Fruit fly (Drosophila melanogaster) whole organism, embryonic: ENCODE results near the gene Ts.

Source experiments
- Adf1 ChIP-seq: fragments of 200-800 bp; sonication (Bioruptor generic); IDR thresholded peaks from 2 replicates; pipeline ENCODE4 v1.3.6; 2022; ENCODE audit warnings: missing biosample characterization, missing genetic modification characterization
- Bdp1 ChIP-seq: fragments of 200-800 bp; sonication (Bioruptor generic); optimal IDR thresholded peaks from 3 replicates; lab custom pipeline; 2016; ENCODE audit warnings: missing biosample characterization, missing genetic modification characterization
- Blimp-1 ChIP-seq: fragments of 200-800 bp; sonication (Bioruptor generic); optimal IDR thresholded peaks from 3 replicates; lab custom pipeline; 2018; ENCODE audit warnings: missing biosample characterization, missing genetic modification characterization, mild to moderate bottlenecking, moderate library complexity, missing genetic modification reagents
- Bteb2 ChIP-seq: fragments of 200-800 bp; sonication (Bioruptor generic); optimal IDR thresholded peaks from 2 replicates; lab custom pipeline; 2016; ENCODE audit warnings: missing biosample characterization, missing genetic modification characterization
- C15 ChIP-seq: fragments of 200-800 bp; sonication (Bioruptor generic); IDR thresholded peaks from 3 replicates; pipeline ENCODE4 v1.3.6; 2022; ENCODE audit warnings: missing biosample characterization, missing genetic modification characterization
- CG10543 ChIP-seq: fragments of 200-800 bp; sonication (Bioruptor generic); optimal IDR thresholded peaks from 3 replicates; lab custom pipeline; 2017; ENCODE audit warnings: missing biosample characterization, mild to moderate bottlenecking, missing genetic modification characterization, moderate library complexity
- CG12219 ChIP-seq: fragments of 200-800 bp; sonication (Bioruptor generic); optimal IDR thresholded peaks from 3 replicates; lab custom pipeline; 2018; ENCODE audit warnings: missing biosample characterization, mild to moderate bottlenecking, missing genetic modification characterization
- CG17829 ChIP-seq: fragments of 200-800 bp; optimal IDR thresholded peaks from 2 replicates; lab custom pipeline; 2019; ENCODE audit warnings: missing biosample characterization, mild to moderate bottlenecking, missing genetic modification characterization, moderate library complexity
- CG18599 ChIP-seq: fragments of 200-800 bp; sonication (Bioruptor generic); optimal IDR thresholded peaks from 3 replicates; lab custom pipeline; 2017; ENCODE audit warnings: missing biosample characterization, missing genetic modification characterization, mild to moderate bottlenecking, moderate library complexity, missing genetic modification reagents
- CG31441 ChIP-seq: fragments of 200-800 bp; sonication (Bioruptor generic); IDR thresholded peaks from 2 replicates; pipeline ENCODE4 v1.3.6; 2022; ENCODE audit warnings: missing biosample characterization, missing genetic modification characterization
- CG3726 ChIP-seq: fragments of 200-800 bp; sonication (Bioruptor generic); IDR thresholded peaks from 3 replicates; pipeline ENCODE4, ENCODE4 v1.3.6; 2022; ENCODE audit warnings: missing biosample characterization, missing genetic modification characterization
- CG4707 ChIP-seq: fragments of 200-800 bp; sonication (Bioruptor generic); optimal IDR thresholded peaks from 2 replicates; lab custom pipeline; 2018; ENCODE audit warnings: missing biosample characterization, mild to moderate bottlenecking, missing genetic modification characterization, moderate library complexity
- CG4730 ChIP-seq: fragments of 200-800 bp; sonication (Bioruptor generic); IDR thresholded peaks from 2 replicates; pipeline ENCODE4 v1.3.6; 2022; ENCODE audit warnings: missing biosample characterization, missing genetic modification characterization
- CG5180 ChIP-seq: fragments of 200-800 bp; sonication (Bioruptor generic); optimal IDR thresholded peaks from 3 replicates; lab custom pipeline; 2017; ENCODE audit warnings: missing biosample characterization, missing genetic modification characterization, mild to moderate bottlenecking, moderate library complexity, missing genetic modification reagents
- CG6254 ChIP-seq: fragments of 200-800 bp; sonication (Bioruptor generic); optimal IDR thresholded peaks from 3 replicates; lab custom pipeline; 2017; ENCODE audit warnings: mild to moderate bottlenecking, missing biosample characterization, missing genetic modification reagents, missing genetic modification characterization
- CTCF ChIP-seq: fragments of 200-800 bp; sonication (Bioruptor generic); optimal IDR thresholded peaks from 2 replicates; lab custom pipeline; 2017; ENCODE audit warnings: missing biosample characterization, mild to moderate bottlenecking, missing genetic modification characterization, moderate library complexity
- Doc2 ChIP-seq: fragments of 200-800 bp; sonication (Bioruptor generic); IDR thresholded peaks from 2 replicates; pipeline ENCODE4 v1.3.6; 2022; ENCODE audit warnings: missing biosample characterization, missing genetic modification characterization
- Ets97D ChIP-seq: fragments of 200-800 bp; sonication (Bioruptor generic); optimal IDR thresholded peaks from 3 replicates; lab custom pipeline; 2016; ENCODE audit warnings: missing biosample characterization, missing genetic modification characterization
- HLH4C ChIP-seq: fragments of 200-800 bp; sonication (Bioruptor generic); IDR thresholded peaks from 3 replicates; pipeline ENCODE4 v1.3.6; 2022; ENCODE audit warnings: missing biosample characterization, missing genetic modification characterization; ENCODE audit not compliant: partially characterized antibody
- Hand ChIP-seq: fragments of 200-800 bp; sonication (Bioruptor generic); optimal IDR thresholded peaks from 2 replicates; lab custom pipeline; 2017; ENCODE audit warnings: mild to moderate bottlenecking, missing biosample characterization, missing genetic modification reagents, missing genetic modification characterization
- Hr39 ChIP-seq: fragments of >200 bp; optimal IDR thresholded peaks from 2 replicates; lab custom pipeline; 2017
- Hr51 ChIP-seq, 2 experiments: fragments of 200-800 bp; sonication (Bioruptor generic); optimal IDR thresholded peaks; 2 replicates in 1 of 2; 3 replicates in 1 of 2; lab custom pipeline; 2016 to 2018; ENCODE audit warnings: missing biosample characterization in 2 of 2, missing genetic modification characterization in 2 of 2, mild to moderate bottlenecking in 1 of 2, moderate library complexity in 1 of 2
- MESR4 ChIP-seq: fragments of 200-800 bp; sonication (Bioruptor generic); optimal IDR thresholded peaks from 2 replicates; lab custom pipeline; 2018; ENCODE audit warnings: missing biosample characterization, mild to moderate bottlenecking, missing genetic modification characterization, moderate library complexity
- Ptx1 ChIP-seq: fragments of 200-800 bp; sonication (Bioruptor generic); IDR thresholded peaks from 2 replicates; pipeline ENCODE4 v1.3.6; 2022; ENCODE audit warnings: missing biosample characterization, missing genetic modification characterization
- Sox100B ChIP-seq: fragments of 200-800 bp; sonication (Bioruptor generic); optimal IDR thresholded peaks from 3 replicates; lab custom pipeline; 2018; ENCODE audit warnings: missing biosample characterization, mild to moderate bottlenecking, missing genetic modification characterization
- Taf1 ChIP-seq: fragments of 200-800 bp; sonication (Bioruptor generic); IDR thresholded peaks from 2 replicates; pipeline ENCODE4 v1.3.6; 2022; ENCODE audit warnings: missing biosample characterization, missing genetic modification characterization
- Tbp ChIP-seq: fragments of >200 bp; optimal IDR thresholded peaks from 2 replicates; lab custom pipeline; 2018; ENCODE audit warnings: missing biosample characterization, missing genetic modification characterization
- Trl ChIP-seq, 3 experiments: fragments of >200 bp in 2 of 3; fragments of 200-800 bp in 1 of 3; sonication (Bioruptor generic) in 1 of 3; optimal IDR thresholded peaks; 2 replicates in 1 of 3; 3 replicates in 2 of 3; lab custom pipeline; 2016 to 2017; ENCODE audit warnings: missing biosample characterization in 1 of 3, missing genetic modification characterization in 1 of 3
- abd-A ChIP-seq: fragments of 200-800 bp; sonication (Bioruptor generic); optimal IDR thresholded peaks from 3 replicates; lab custom pipeline; 2019; ENCODE audit warnings: missing biosample characterization, mild to moderate bottlenecking, missing genetic modification characterization, moderate library complexity
- corto ChIP-seq: fragments of 200-800 bp; sonication (Bioruptor generic); optimal IDR thresholded peaks from 2 replicates; lab custom pipeline; 2016; ENCODE audit warnings: missing biosample characterization, mild to moderate bottlenecking, missing genetic modification characterization, moderate library complexity
- dmrt11E ChIP-seq: fragments of 200-800 bp; sonication (Bioruptor generic); optimal IDR thresholded peaks from 3 replicates; lab custom pipeline; 2018; ENCODE audit warnings: missing biosample characterization, mild to moderate bottlenecking, missing genetic modification characterization, moderate library complexity
- gce ChIP-seq: fragments of 200-800 bp; sonication (Bioruptor generic); IDR thresholded peaks from 3 replicates; pipeline ENCODE4 v1.3.6; 2022; ENCODE audit warnings: missing biosample characterization, missing genetic modification characterization
- gem ChIP-seq: fragments of 200-800 bp; sonication (Bioruptor generic); optimal IDR thresholded peaks from 2 replicates; lab custom pipeline; 2019; ENCODE audit warnings: missing biosample characterization, mild to moderate bottlenecking, missing genetic modification characterization, moderate library complexity
- grau ChIP-seq: fragments of 200-800 bp; optimal IDR thresholded peaks from 3 replicates; lab custom pipeline; 2019; ENCODE audit warnings: missing biosample characterization, mild to moderate bottlenecking, missing genetic modification characterization, moderate library complexity
- h ChIP-seq: fragments of >200 bp; optimal IDR thresholded peaks from 2 replicates; lab custom pipeline; 2017
- her ChIP-seq: fragments of 200-800 bp; sonication (Bioruptor generic); optimal IDR thresholded peaks from 2 replicates; lab custom pipeline; 2016; ENCODE audit warnings: missing biosample characterization, missing genetic modification characterization
- insv ChIP-seq, 2 experiments: fragments of 200-800 bp; sonication (Bioruptor generic); optimal IDR thresholded peaks; 3 replicates each; lab custom pipeline; 2016 to 2018; ENCODE audit warnings: missing biosample characterization in 2 of 2, missing genetic modification characterization in 2 of 2
- kay ChIP-seq: fragments of 200-800 bp; sonication (Bioruptor generic); optimal IDR thresholded peaks from 2 replicates; lab custom pipeline; 2016; ENCODE audit warnings: missing biosample characterization, missing genetic modification characterization
- lola ChIP-seq, 3 experiments: fragments of >200 bp in 2 of 3; fragments of 200-800 bp in 1 of 3; sonication (Bioruptor generic) in 1 of 3; optimal IDR thresholded peaks; 2 replicates each; lab custom pipeline; 2017 to 2019; ENCODE audit warnings: missing biosample characterization in 3 of 3, missing genetic modification characterization in 3 of 3, mild to moderate bottlenecking in 1 of 3, moderate library complexity in 1 of 3
- row ChIP-seq: fragments of 200-800 bp; sonication (Bioruptor generic); IDR thresholded peaks from 3 replicates; pipeline ENCODE4 v1.3.6; 2022; ENCODE audit warnings: missing biosample characterization, missing genetic modification characterization
- run ChIP-seq: fragments of 200-800 bp; sonication (Bioruptor generic); optimal IDR thresholded peaks from 3 replicates; lab custom pipeline; 2018; ENCODE audit warnings: missing biosample characterization, mild to moderate bottlenecking, missing genetic modification characterization
- sens-2 ChIP-seq: fragments of 200-800 bp; sonication (Bioruptor generic); IDR thresholded peaks from 2 replicates; pipeline ENCODE4 v1.3.6; 2022; ENCODE audit warnings: missing biosample characterization, missing genetic modification characterization
- slp2 ChIP-seq: fragments of 200-800 bp; sonication (Bioruptor generic); optimal IDR thresholded peaks from 2 replicates; lab custom pipeline; 2016; ENCODE audit warnings: missing biosample characterization, missing genetic modification characterization
- sob ChIP-seq: fragments of 200-800 bp; sonication (Bioruptor generic); IDR thresholded peaks from 2 replicates; pipeline ENCODE4 v1.3.6; 2022; ENCODE audit warnings: missing biosample characterization, missing genetic modification characterization
- sqz ChIP-seq: fragments of 200-800 bp; sonication (Bioruptor generic); optimal IDR thresholded peaks from 3 replicates; lab custom pipeline; 2018; ENCODE audit warnings: missing biosample characterization, mild to moderate bottlenecking, missing genetic modification characterization
- tap ChIP-seq: fragments of 200-800 bp; optimal IDR thresholded peaks from 3 replicates; lab custom pipeline; 2019; ENCODE audit warnings: missing biosample characterization, mild to moderate bottlenecking, missing genetic modification characterization, moderate library complexity
- ttk ChIP-seq: fragments of 200-800 bp; sonication (Bioruptor generic); IDR thresholded peaks from 2 replicates; pipeline ENCODE4 v2.1.2; 2022; ENCODE audit warnings: missing biosample characterization, missing genetic modification characterization
- vvl ChIP-seq: fragments of 200-800 bp; sonication (Bioruptor generic); IDR thresholded peaks from 2 replicates; pipeline ENCODE4 v1.3.6; 2022; ENCODE audit warnings: missing biosample characterization, missing genetic modification characterization
- wek ChIP-seq: fragments of 200-800 bp; sonication (Bioruptor generic); optimal IDR thresholded peaks from 3 replicates; lab custom pipeline; 2018; ENCODE audit warnings: missing biosample characterization, mild to moderate bottlenecking, missing genetic modification characterization, moderate library complexity
- zen ChIP-seq: fragments of 200-800 bp; sonication (Bioruptor generic); optimal IDR thresholded peaks from 3 replicates; lab custom pipeline; 2018; ENCODE audit warnings: missing biosample characterization, mild to moderate bottlenecking, missing genetic modification characterization, moderate library complexity
- zfh2 ChIP-seq: fragments of 200-800 bp; sonication (Bioruptor generic); optimal IDR thresholded peaks from 2 replicates; lab custom pipeline; 2016; ENCODE audit warnings: missing biosample characterization, missing genetic modification characterization

The Ts gene

dm6 chr2L:2976829-2977228 lies 7.4 kb upstream of the Ts start, which contains the start of the genes CG9641 and CG3165 (continued):
- TF ChIP-seq grau (tag; lab: Kevin White, UChicago): peak; percentile 85
- TF ChIP-seq Bdp1: peak; percentile 83
- peak; percentile 90 for TF ChIP-seq CG17829 (tag; lab: Kevin White, UChicago)
- peak in 1 of 2 experiments; percentile 84 for TF ChIP-seq Hr51 (GFP tag; optimal IDR thresholded peaks at IDR 0.05; lab: Kevin White, UChicago)
- no peak for TF ChIP-seq Doc2 (GFP tag; lab: Robert Waterston, UW)
- peak; percentile 80 for TF ChIP-seq her (GFP tag; lab: Kevin White, UChicago)
- no peak for TF ChIP-seq abd-A (tag; lab: Kevin White, UChicago)
- peak; percentile 50 for TF ChIP-seq Hand (GFP tag; lab: Kevin White, UChicago)
- TF ChIP-seq sob: peak; percentile 79
- peak; percentile 90 for TF ChIP-seq HLH4C (GFP tag; lab: Robert Waterston, UW)
- TF ChIP-seq zfh2 (GFP tag; lab: Kevin White, UChicago): peak; percentile 88
- no peak for TF ChIP-seq Tbp (GFP tag; lab: Kevin White, UChicago)
- no peak for TF ChIP-seq tap
- TF ChIP-seq Sox100B (GFP tag; lab: Kevin White, UChicago): no peak
- peak; percentile 72 for TF ChIP-seq zen (tag; lab: Kevin White, UChicago)
- peak; percentile 81 for TF ChIP-seq vvl (GFP tag; lab: Robert Waterston, UW)
- TF ChIP-seq CG4707 (GFP tag; lab: Kevin White, UChicago): peak; percentile 68
- no peak for TF ChIP-seq CG12219 (GFP tag; lab: Kevin White, UChicago)
- TF ChIP-seq kay: peak; percentile 81
- TF ChIP-seq MESR4 (GFP tag; lab: Kevin White, UChicago): peak; percentile 38
- peak; percentile 73 for TF ChIP-seq ttk
- peak; percentile 20 for TF ChIP-seq run (tag; lab: Kevin White, UChicago)
- TF ChIP-seq wek (GFP tag; lab: Kevin White, UChicago): peak; percentile 9
- no peak for TF ChIP-seq Trl (optimal IDR thresholded peaks at IDR 0.05; lab: Kevin White, UChicago)
- TF ChIP-seq Trl (GFP tag; optimal IDR thresholded peaks at IDR 0.05; lab: Kevin White, UChicago): peak; percentile 92
- TF ChIP-seq Hr39 (lab: Kevin White, UChicago): no peak
- TF ChIP-seq CG5180 (GFP tag; lab: Kevin White, UChicago): no peak
- peak; percentile 87 for TF ChIP-seq Ptx1
- peak; percentile 70 for TF ChIP-seq CG10543
- TF ChIP-seq gce (GFP tag; lab: Robert Waterston, UW): peak; percentile 52; the same call in 1 of the 3 replicates
- TF ChIP-seq CTCF (GFP tag; lab: Kevin White, UChicago): peak; percentile 35
- peak; percentile 89 for TF ChIP-seq CG18599
- TF ChIP-seq slp2 (GFP tag; lab: Kevin White, UChicago): peak; percentile 82
- TF ChIP-seq h (lab: Kevin White, UChicago): no peak
- TF ChIP-seq Blimp-1 (GFP tag; lab: Kevin White, UChicago): no peak
- TF ChIP-seq Adf1: peak; percentile 61
- no peak; the same call in 1 of the 2 replicates for TF ChIP-seq CG31441
- TF ChIP-seq insv (GFP tag; optimal IDR thresholded peaks at IDR 0.05; lab: Kevin White, UChicago): peak in 1 of 2 experiments; percentile 44
- TF ChIP-seq gem (tag; lab: Kevin White, UChicago): no peak
- no peak for TF ChIP-seq CG6254 (GFP tag; lab: Kevin White, UChicago)
- TF ChIP-seq CG3726 (GFP tag; lab: Robert Waterston, UW): no peak; the same call in 2 of the 3 replicates
- TF ChIP-seq Ets97D (GFP tag; lab: Kevin White, UChicago): peak; percentile 86
- TF ChIP-seq C15 (GFP tag; lab: Robert Waterston, UW): no peak
- no peak for TF ChIP-seq corto (GFP tag; lab: Kevin White, UChicago)
- no peak for TF ChIP-seq sqz (GFP tag; lab: Kevin White, UChicago)
- TF ChIP-seq dmrt11E (tag; lab: Kevin White, UChicago): peak; percentile 84
- TF ChIP-seq sens-2: 0 out of 2 replicates have a peak, but pooled peaks have one; percentile 37
- peak; percentile 85 for TF ChIP-seq Bteb2 (GFP tag; lab: Kevin White, UChicago)
- TF ChIP-seq row (GFP tag; lab: Robert Waterston, UW): peak; percentile 98
- TF ChIP-seq lola (GFP tag; optimal IDR thresholded peaks at IDR 0.05; lab: Kevin White, UChicago): peak in 1 of 3 experiments; percentile 84
- TF ChIP-seq Taf1 (GFP tag; lab: Robert Waterston, UW): peak; percentile 58; the same call in 1 of the 2 replicates
- TF ChIP-seq CG4730 (GFP tag; lab: Robert Waterston, UW): peak; percentile 69
